Fruit fly (Drosophila melanogaster) whole organism, embryonic: ENCODE data around the gene CG12522.

Source experiments
- Antp ChIP-seq: fragments of 200-800 bp; sonication (Bioruptor generic); optimal IDR thresholded peaks from 3 replicates; lab custom pipeline; 2016; ENCODE audit warnings: missing biosample characterization, missing genetic modification characterization
- CG10209 ChIP-seq: fragments of 200-800 bp; sonication (Bioruptor generic); optimal IDR thresholded peaks from 3 replicates; lab custom pipeline; 2017; ENCODE audit warnings: missing biosample characterization, mild to moderate bottlenecking, missing genetic modification characterization, missing genetic modification reagents
- CG1024 ChIP-seq: fragments of 200-800 bp; sonication (Bioruptor generic); IDR thresholded peaks from 2 replicates; pipeline ENCODE4 v1.3.6; 2022; ENCODE audit warnings: missing biosample characterization, missing genetic modification characterization
- CG10321 ChIP-seq: fragments of 200-800 bp; sonication (Bioruptor generic); IDR thresholded peaks from 2 replicates; pipeline ENCODE4 v1.3.6; 2022; ENCODE audit warnings: missing biosample characterization, missing genetic modification characterization
- CG10959 ChIP-seq: fragments of 200-800 bp; sonication (Bioruptor generic); IDR thresholded peaks from 2 replicates; pipeline ENCODE4 v1.3.6; 2022; ENCODE audit warnings: missing biosample characterization, missing genetic modification characterization
- CG11560 ChIP-seq: fragments of 200-800 bp; sonication (Bioruptor generic); IDR thresholded peaks from 3 replicates; pipeline ENCODE4 v1.3.6; 2022; ENCODE audit warnings: missing biosample characterization, missing genetic modification characterization
- CG13287 ChIP-seq: fragments of 200-800 bp; sonication (Bioruptor generic); IDR thresholded peaks from 2 replicates; pipeline ENCODE4 v1.3.6; 2022; ENCODE audit warnings: missing biosample characterization, missing genetic modification characterization; ENCODE audit not compliant: partially characterized antibody
- CG14441 ChIP-seq: fragments of 200-800 bp; sonication (Bioruptor generic); IDR thresholded peaks from 2 replicates; pipeline ENCODE4 v1.3.6; 2022; ENCODE audit warnings: missing biosample characterization, missing genetic modification characterization
- CG16863 ChIP-seq: fragments of 200-800 bp; sonication (Bioruptor generic); optimal IDR thresholded peaks from 3 replicates; lab custom pipeline; 2016; ENCODE audit warnings: missing biosample characterization, missing genetic modification characterization
- CG17186 ChIP-seq: fragments of 200-800 bp; sonication (Bioruptor generic); optimal IDR thresholded peaks from 3 replicates; lab custom pipeline; 2017; ENCODE audit warnings: missing biosample characterization, missing genetic modification reagents, missing genetic modification characterization
- CG18011 ChIP-seq: fragments of 200-800 bp; sonication (Bioruptor generic); optimal IDR thresholded peaks from 2 replicates; lab custom pipeline; 2017; ENCODE audit warnings: missing biosample characterization, missing genetic modification characterization, mild to moderate bottlenecking, moderate library complexity, missing genotype
- CG18262 ChIP-seq: fragments of 200-800 bp; optimal IDR thresholded peaks from 3 replicates; lab custom pipeline; 2019; ENCODE audit warnings: missing biosample characterization, mild to moderate bottlenecking, missing genetic modification characterization, moderate library complexity
- CG2678 ChIP-seq: fragments of 200-800 bp; sonication (Bioruptor generic); optimal IDR thresholded peaks from 3 replicates; lab custom pipeline; 2019; ENCODE audit warnings: missing biosample characterization, mild to moderate bottlenecking, missing genetic modification characterization, moderate library complexity
- CG32532 ChIP-seq: fragments of 200-800 bp; sonication (Bioruptor generic); IDR thresholded peaks from 2 replicates; pipeline ENCODE4 v1.3.6; 2022; ENCODE audit warnings: missing biosample characterization, missing genetic modification characterization
- CG3281 ChIP-seq: fragments of 200-800 bp; sonication (Bioruptor generic); optimal IDR thresholded peaks from 3 replicates; lab custom pipeline; 2017; ENCODE audit warnings: missing biosample characterization, mild to moderate bottlenecking, missing genetic modification characterization
- CG34224 ChIP-seq: fragments of 200-800 bp; sonication (Bioruptor generic); IDR thresholded peaks from 3 replicates; pipeline ENCODE4 v1.3.6; 2022; ENCODE audit warnings: missing biosample characterization, missing genetic modification characterization; ENCODE audit not compliant: partially characterized antibody
- CG5180 ChIP-seq: fragments of 200-800 bp; sonication (Bioruptor generic); optimal IDR thresholded peaks from 3 replicates; lab custom pipeline; 2017; ENCODE audit warnings: missing biosample characterization, missing genetic modification characterization, mild to moderate bottlenecking, moderate library complexity, missing genetic modification reagents
- CG7372 ChIP-seq: fragments of 200-800 bp; sonication (Bioruptor generic); IDR thresholded peaks from 2 replicates; pipeline ENCODE4 v1.3.6; 2022; ENCODE audit warnings: missing biosample characterization, missing genetic modification characterization
- CG7786 ChIP-seq: fragments of 200-800 bp; sonication (Bioruptor generic); optimal IDR thresholded peaks from 2 replicates; lab custom pipeline; 2016; ENCODE audit warnings: missing biosample characterization, missing genetic modification characterization
- CG9727 ChIP-seq: fragments of 200-800 bp; sonication (Bioruptor generic); optimal IDR thresholded peaks from 3 replicates; lab custom pipeline; 2017; ENCODE audit warnings: missing biosample characterization, mild to moderate bottlenecking, missing genetic modification characterization
- CG9876 ChIP-seq: fragments of 200-800 bp; sonication (Bioruptor generic); optimal IDR thresholded peaks from 2 replicates; lab custom pipeline; 2016; ENCODE audit warnings: missing biosample characterization, missing genetic modification characterization
- Dek ChIP-seq: fragments of 200-800 bp; sonication (Bioruptor generic); optimal IDR thresholded peaks from 3 replicates; lab custom pipeline; 2019; ENCODE audit warnings: missing biosample characterization, mild to moderate bottlenecking, missing genetic modification characterization, moderate library complexity
- E2f2 ChIP-seq: fragments of 200-800 bp; sonication (Bioruptor generic); IDR thresholded peaks from 2 replicates; pipeline ENCODE4 v1.3.6; 2022; ENCODE audit warnings: missing biosample characterization, missing genetic modification characterization
- Fer1 ChIP-seq: fragments of 200-800 bp; sonication (Bioruptor generic); optimal IDR thresholded peaks from 2 replicates; lab custom pipeline; 2017; ENCODE audit warnings: missing biosample characterization, mild to moderate bottlenecking, missing genetic modification characterization
- Hr78 ChIP-seq, 2 experiments: fragments of 200-800 bp in 1 of 2; fragments of >200 bp in 1 of 2; sonication (Bioruptor generic) in 1 of 2; optimal IDR thresholded peaks; 2 replicates each; lab custom pipeline; 2017 to 2019; ENCODE audit warnings: missing biosample characterization in 2 of 2, missing genetic modification characterization in 2 of 2, mild to moderate bottlenecking in 1 of 2, moderate library complexity in 1 of 2
- Jarid2 ChIP-seq: fragments of 200-800 bp; sonication (Bioruptor generic); optimal IDR thresholded peaks from 3 replicates; lab custom pipeline; 2017; ENCODE audit warnings: mild to moderate bottlenecking, missing biosample characterization, missing genetic modification reagents, missing genetic modification characterization
- Mrtf ChIP-seq: fragments of 200-800 bp; sonication (Bioruptor generic); IDR thresholded peaks from 3 replicates; pipeline ENCODE4 v1.3.6; 2022; ENCODE audit warnings: missing biosample characterization, missing genetic modification characterization
- NK7.1 ChIP-seq: fragments of 200-800 bp; sonication (Bioruptor generic); optimal IDR thresholded peaks from 3 replicates; lab custom pipeline; 2016; ENCODE audit warnings: missing biosample characterization, missing genetic modification characterization
- NfI ChIP-seq: fragments of 200-800 bp; sonication (Bioruptor generic); optimal IDR thresholded peaks from 3 replicates; lab custom pipeline; 2018; ENCODE audit warnings: missing biosample characterization, mild to moderate bottlenecking, missing genetic modification characterization, moderate library complexity
- Scr ChIP-seq: fragments of 200-800 bp; sonication (Bioruptor generic); IDR thresholded peaks from 2 replicates; pipeline ENCODE4 v1.3.6; 2022; ENCODE audit warnings: missing biosample characterization, missing genetic modification characterization; ENCODE audit not compliant: partially characterized antibody
- Side ChIP-seq: fragments of 200-800 bp; sonication (Bioruptor generic); optimal IDR thresholded peaks from 2 replicates; lab custom pipeline; 2016; ENCODE audit warnings: missing biosample characterization, missing genetic modification characterization
- Six4 ChIP-seq: fragments of 200-800 bp; sonication (Bioruptor generic); optimal IDR thresholded peaks from 2 replicates; lab custom pipeline; 2016; ENCODE audit warnings: missing biosample characterization, missing genetic modification characterization
- Spps ChIP-seq: fragments of 200-800 bp; sonication (Bioruptor generic); optimal IDR thresholded peaks from 2 replicates; lab custom pipeline; 2018; ENCODE audit warnings: missing biosample characterization, mild to moderate bottlenecking, missing genetic modification characterization
- TFAM ChIP-seq: fragments of 200-800 bp; sonication (Bioruptor generic); optimal IDR thresholded peaks from 2 replicates; lab custom pipeline; 2017; ENCODE audit warnings: missing biosample characterization, missing genetic modification characterization, inconsistent platforms
- abd-A ChIP-seq: fragments of 200-800 bp; sonication (Bioruptor generic); optimal IDR thresholded peaks from 3 replicates; lab custom pipeline; 2019; ENCODE audit warnings: missing biosample characterization, mild to moderate bottlenecking, missing genetic modification characterization, moderate library complexity
- ase ChIP-seq: fragments of 200-800 bp; sonication (Bioruptor generic); IDR thresholded peaks from 3 replicates; pipeline ENCODE4 v1.3.6; 2022; ENCODE audit warnings: missing biosample characterization, missing genetic modification characterization
- bigmax ChIP-seq: fragments of 200-800 bp; sonication (Bioruptor generic); optimal IDR thresholded peaks from 2 replicates; lab custom pipeline; 2018; ENCODE audit warnings: missing biosample characterization, mild to moderate bottlenecking, missing genetic modification characterization
- br ChIP-seq: fragments of >200 bp; optimal IDR thresholded peaks from 2 replicates; lab custom pipeline; 2017
- cg ChIP-seq: fragments of 200-800 bp; sonication (Bioruptor generic); optimal IDR thresholded peaks from 3 replicates; lab custom pipeline; 2019; ENCODE audit warnings: missing biosample characterization, mild to moderate bottlenecking, missing genetic modification characterization, moderate library complexity
- crp ChIP-seq, 2 experiments: fragments of 200-800 bp; sonication (Bioruptor generic); optimal IDR thresholded peaks; 2 replicates in 1 of 2; 3 replicates in 1 of 2; lab custom pipeline; 2017; ENCODE audit warnings: missing biosample characterization in 2 of 2, missing genetic modification characterization in 2 of 2, mild to moderate bottlenecking in 1 of 2, moderate library complexity in 1 of 2
- emc ChIP-seq: fragments of 200-800 bp; sonication (Bioruptor generic); optimal IDR thresholded peaks from 2 replicates; lab custom pipeline; 2016; ENCODE audit warnings: missing biosample characterization, missing genetic modification characterization
- kay ChIP-seq: fragments of 200-800 bp; sonication (Bioruptor generic); optimal IDR thresholded peaks from 2 replicates; lab custom pipeline; 2016; ENCODE audit warnings: missing biosample characterization, missing genetic modification characterization
- oc ChIP-seq: fragments of 200-800 bp; sonication (Bioruptor generic); optimal IDR thresholded peaks from 2 replicates; lab custom pipeline; 2018; ENCODE audit warnings: missing biosample characterization, mild to moderate bottlenecking, missing genetic modification characterization, moderate library complexity
- prd ChIP-seq, 3 experiments: fragments of >200 bp in 2 of 3; fragments of 200-800 bp in 1 of 3; sonication (Bioruptor generic) in 1 of 3; optimal IDR thresholded peaks in 2 of 3; IDR thresholded peaks in 1 of 3; 2 replicates in 2 of 3; 3 replicates in 1 of 3; pipeline versions ENCODE4 v1.3.6 to Lab custom; 2017 to 2022; ENCODE audit warnings: missing biosample characterization in 1 of 3, missing genetic modification characterization in 1 of 3
- ro ChIP-seq: fragments of 200-800 bp; sonication (Bioruptor generic); IDR thresholded peaks from 2 replicates; pipeline ENCODE4 v1.3.6; 2022; ENCODE audit warnings: missing biosample characterization, missing genetic modification characterization
- slbo ChIP-seq: fragments of 200-800 bp; sonication (Bioruptor generic); IDR thresholded peaks from 2 replicates; pipeline ENCODE4 v1.3.6; 2022; ENCODE audit warnings: missing biosample characterization, missing genetic modification characterization
- tgo ChIP-seq: fragments of 200-800 bp; sonication (Bioruptor generic); IDR thresholded peaks from 3 replicates; pipeline ENCODE4 v1.3.6; 2022; ENCODE audit warnings: missing biosample characterization, missing genetic modification characterization
- tio ChIP-seq: fragments of 200-800 bp; sonication (Bioruptor generic); optimal IDR thresholded peaks from 2 replicates; lab custom pipeline; 2017; ENCODE audit warnings: missing biosample characterization, missing genetic modification characterization, inconsistent platforms
- tll ChIP-seq, 2 experiments: fragments of 200-800 bp in 1 of 2; fragments of >200 bp in 1 of 2; sonication (Bioruptor generic) in 1 of 2; optimal IDR thresholded peaks; 2 replicates each; lab custom pipeline; 2017 to 2019; ENCODE audit warnings: missing biosample characterization in 2 of 2, missing genetic modification characterization in 2 of 2, mild to moderate bottlenecking in 1 of 2, moderate library complexity in 1 of 2
- trh ChIP-seq: fragments of 200-800 bp; sonication (Bioruptor generic); optimal IDR thresholded peaks from 2 replicates; lab custom pipeline; 2016; ENCODE audit warnings: missing biosample characterization, missing genetic modification characterization

Gene CG12522

dm6 chr3L:11119901-11120418 lies 11.9 kb downstream of the CG12522 start (continued):
- TF ChIP-seq CG1024, result no peak; the same call in 1 of the 2 replicates
- peak; percentile 53 for TF ChIP-seq CG2678
- peak; percentile 17; the same call in 1 of the 2 replicates for TF ChIP-seq E2f2 (GFP tag; lab: Robert Waterston, UW)
- peak; percentile 40 for TF ChIP-seq slbo (GFP tag; lab: Robert Waterston, UW)
- TF ChIP-seq tgo (GFP tag; lab: Robert Waterston, UW), result no peak
- TF ChIP-seq Mrtf (GFP tag; lab: Robert Waterston, UW), result no peak
- TF ChIP-seq prd (optimal IDR thresholded peaks at IDR 0.05; lab: Kevin White, UChicago), result no peak
- no peak for TF ChIP-seq prd (GFP tag; IDR thresholded peaks at IDR 0.05; lab: Robert Waterston, UW)
- TF ChIP-seq abd-A (tag; lab: Kevin White, UChicago), result peak; percentile 96
- peak; percentile 30 for TF ChIP-seq CG10209
- no peak for TF ChIP-seq CG10321 (GFP tag; lab: Robert Waterston, UW)
- TF ChIP-seq NfI, result no peak
- peak; percentile 9 for TF ChIP-seq oc
- no peak for TF ChIP-seq trh (GFP tag; lab: Kevin White, UChicago)
- TF ChIP-seq CG16863 (GFP tag; lab: Kevin White, UChicago), result no peak
- TF ChIP-seq CG9876 (GFP tag; lab: Kevin White, UChicago), result no peak
- no peak for TF ChIP-seq kay (GFP tag; lab: Kevin White, UChicago)
- no peak for TF ChIP-seq Dek (tag; lab: Kevin White, UChicago)
- TF ChIP-seq Hr78 (GFP tag; optimal IDR thresholded peaks at IDR 0.05; lab: Kevin White, UChicago), result no peak
- TF ChIP-seq CG18011, result no peak
- TF ChIP-seq bigmax, result no peak
- no peak for TF ChIP-seq crp (GFP tag; optimal IDR thresholded peaks at IDR 0.05; lab: Kevin White, UChicago)
- TF ChIP-seq Spps (tag; lab: Kevin White, UChicago), result no peak
- TF ChIP-seq tio (GFP tag; lab: Kevin White, UChicago), result no peak
- TF ChIP-seq Antp (GFP tag; lab: Kevin White, UChicago), result no peak
- no peak for TF ChIP-seq ase (GFP tag; lab: Robert Waterston, UW)
- no peak for TF ChIP-seq CG34224 (GFP tag; lab: Robert Waterston, UW)
- no peak for TF ChIP-seq TFAM
- no peak for TF ChIP-seq emc
- peak; percentile 80 for TF ChIP-seq Fer1 (GFP tag; lab: Kevin White, UChicago)
- no peak for TF ChIP-seq NK7.1
- no peak for TF ChIP-seq CG18262 (tag; lab: Kevin White, UChicago)
- no peak for TF ChIP-seq br (lab: Kevin White, UChicago)
- TF ChIP-seq CG7786 (GFP tag; lab: Kevin White, UChicago), result no peak
- TF ChIP-seq CG13287 (GFP tag; lab: Robert Waterston, UW), result no peak
- TF ChIP-seq CG11560 (tag; lab: Robert Waterston, UW), result no peak
- TF ChIP-seq CG14441 (GFP tag; lab: Robert Waterston, UW), result no peak
- peak in 1 of 2 experiments; percentile 44 for TF ChIP-seq tll (GFP tag; optimal IDR thresholded peaks at IDR 0.05; lab: Kevin White, UChicago)
- no peak for TF ChIP-seq CG17186 (GFP tag; lab: Kevin White, UChicago)
- peak; percentile 20 for TF ChIP-seq CG3281 (GFP tag; lab: Kevin White, UChicago)
- peak; percentile 12 for TF ChIP-seq CG9727
- peak; percentile 31 for TF ChIP-seq CG5180 (GFP tag; lab: Kevin White, UChicago)
- no peak for TF ChIP-seq Jarid2
- no peak for TF ChIP-seq CG10959
- no peak for TF ChIP-seq Six4 (GFP tag; lab: Kevin White, UChicago)
- TF ChIP-seq Side (GFP tag; lab: Kevin White, UChicago), result peak; percentile 29
- no peak for TF ChIP-seq CG32532 (GFP tag; lab: Robert Waterston, UW)
- TF ChIP-seq Scr, result no peak
- TF ChIP-seq cg, result peak; percentile 98
- no peak for TF ChIP-seq ro (GFP tag; lab: Robert Waterston, UW)
- no peak for TF ChIP-seq CG7372 (GFP tag; lab: Robert Waterston, UW)
